Fruit fly (Drosophila melanogaster) Kc167 (cell line): Measurements from ENCODE around the gene siz.

Experiments used
- Myc ChIP-seq: fragments of >200 bp; optimal IDR thresholded peaks from 2 replicates; lab custom pipeline; 2017; ENCODE audit warnings: missing external identifiers
- Sin3A ChIP-seq: fragments of >200 bp; optimal IDR thresholded peaks from 2 replicates; lab custom pipeline; 2018; ENCODE audit warnings: missing external identifiers
- h ChIP-seq: fragments of >200 bp; optimal IDR thresholded peaks from 3 replicates; lab custom pipeline; 2018; ENCODE audit warnings: missing external identifiers
- psq ChIP-seq: fragments of >200 bp; optimal IDR thresholded peaks from 2 replicates; lab custom pipeline; 2017; ENCODE audit warnings: missing external identifiers
- ttk ChIP-seq: sonication (Bioruptor generic); optimal IDR thresholded peaks from 2 replicates; lab custom pipeline; 2017; ENCODE audit warnings: missing external identifiers

DNA sequence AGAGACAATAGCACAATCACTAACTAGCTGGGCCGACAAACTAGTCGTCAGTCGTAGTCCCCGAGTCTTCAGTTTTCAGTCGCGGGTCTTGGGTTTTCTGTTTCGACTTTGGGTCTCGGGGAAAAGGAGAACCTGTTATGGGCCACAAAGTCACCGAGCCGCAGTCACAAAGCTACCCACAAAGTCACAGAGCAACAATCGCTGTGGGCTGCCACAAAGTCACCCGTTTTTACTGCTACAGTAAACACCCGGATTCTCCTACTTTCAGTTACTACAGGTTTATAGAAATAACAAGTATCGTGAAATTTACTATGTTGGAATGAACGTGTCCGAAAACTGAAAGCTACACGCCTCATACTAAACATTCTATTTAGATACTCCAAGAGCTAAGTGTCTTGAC lies 10.5 kb upstream of the siz start:
- no peak for TF ChIP-seq psq (lab: Kevin White, UChicago)
- TF ChIP-seq Sin3A (lab: Kevin White, UChicago): no peak
- TF ChIP-seq h (lab: Kevin White, UChicago): no peak
- no peak for TF ChIP-seq Myc (lab: Kevin White, UChicago)
- no peak for TF ChIP-seq ttk (lab: Kevin White, UChicago)
